Worm (Caenorhabditis elegans) whole organism, L3 larva: ENCODE results near the gene npr-19.

ENCODE experiments used
- aly-2 ChIP-seq: fragments of 150-350 bp; optimal IDR thresholded peaks from 2 replicates; lab custom pipeline; 2014; ENCODE audit warnings: missing biosample characterization, missing genetic modification characterization
- elt-3 ChIP-seq, 3 experiments: fragments of 150-350 bp in 1 of 3; sonication (generic microtip) in 2 of 3; optimal IDR thresholded peaks; 2 replicates in 2 of 3; 4 replicates in 1 of 3; lab custom pipeline; 2014 to 2017; ENCODE audit warnings: missing biosample characterization in 3 of 3, missing genetic modification characterization in 3 of 3
- fkh-10 ChIP-seq: sonication (generic microtip); optimal IDR thresholded peaks from 2 replicates; lab custom pipeline; 2017; ENCODE audit warnings: missing biosample characterization, missing genetic modification reagents, missing genetic modification characterization
- fos-1 ChIP-seq: fragments of 150-350 bp; optimal IDR thresholded peaks from 2 replicates; lab custom pipeline; 2014; ENCODE audit warnings: missing biosample characterization, missing genetic modification characterization
- nhr-11 ChIP-seq: fragments of 150-350 bp; optimal IDR thresholded peaks from 2 replicates; lab custom pipeline; 2014; ENCODE audit warnings: missing biosample characterization, missing genetic modification characterization
- nhr-25 ChIP-seq: sonication (generic microtip); optimal IDR thresholded peaks from 2 replicates; lab custom pipeline; 2017; ENCODE audit warnings: missing biosample characterization, missing genetic modification characterization
- nhr-28 ChIP-seq: fragments of 150-350 bp; optimal IDR thresholded peaks from 2 replicates; lab custom pipeline; 2014; ENCODE audit warnings: missing biosample characterization, missing genetic modification characterization
- skn-1 ChIP-seq: fragments of 150-350 bp; optimal IDR thresholded peaks from 2 replicates; lab custom pipeline; 2014; ENCODE audit warnings: missing biosample characterization, missing genetic modification characterization
- unc-39 ChIP-seq: sonication (generic microtip); optimal IDR thresholded peaks from 4 replicates; lab custom pipeline; 2017; ENCODE audit warnings: missing biosample characterization, missing genetic modification characterization
- unc-62 ChIP-seq: fragments of 150-350 bp; sonication (generic microtip); optimal IDR thresholded peaks from 4 replicates; lab custom pipeline; 2014; ENCODE audit warnings: missing biosample characterization, missing genetic modification reagents, missing genetic modification characterization
- zag-1 ChIP-seq: fragments of 150-350 bp; optimal IDR thresholded peaks from 2 replicates; lab custom pipeline; 2014; ENCODE audit warnings: missing biosample characterization, missing genetic modification characterization

- no peak for TF ChIP-seq nhr-25 (tag; lab: Kevin White, UChicago)
- TF ChIP-seq unc-62 (GFP tag; lab: Kevin White, UChicago): no peak
- TF ChIP-seq nhr-11 (tag; lab: Kevin White, UChicago): no peak
- TF ChIP-seq nhr-28 (tag; lab: Kevin White, UChicago): no peak
- TF ChIP-seq fos-1 (tag; lab: Kevin White, UChicago): no peak
- no peak for TF ChIP-seq elt-3 (tag; optimal IDR thresholded peaks at IDR 0.05; lab: Kevin White, UChicago)
- no peak for TF ChIP-seq zag-1 (tag; lab: Kevin White, UChicago)
- TF ChIP-seq unc-39 (tag; lab: Kevin White, UChicago): no peak
- TF ChIP-seq skn-1 (tag; lab: Kevin White, UChicago): no peak
- TF ChIP-seq aly-2 (tag; lab: Kevin White, UChicago): no peak
- TF ChIP-seq fkh-10 (GFP tag; lab: Kevin White, UChicago): no peak
These were observed 34.1 kb upstream of the npr-19 start for ce11 chrX:769550-769949.
